Fruit fly (Drosophila melanogaster) Kc167 (cell line): ENCODE results near the gene CG3517.

Experiments
- Myc ChIP-seq: fragments of >200 bp; optimal IDR thresholded peaks from 2 replicates; lab custom pipeline; 2017; ENCODE audit warnings: missing external identifiers
- Sin3A ChIP-seq: fragments of >200 bp; optimal IDR thresholded peaks from 2 replicates; lab custom pipeline; 2018; ENCODE audit warnings: missing external identifiers
- h ChIP-seq: fragments of >200 bp; optimal IDR thresholded peaks from 3 replicates; lab custom pipeline; 2018; ENCODE audit warnings: missing external identifiers
- insv ChIP-seq: fragments of >200 bp; optimal IDR thresholded peaks from 3 replicates; lab custom pipeline; 2018; ENCODE audit warnings: missing external identifiers
- psq ChIP-seq: fragments of >200 bp; optimal IDR thresholded peaks from 2 replicates; lab custom pipeline; 2017; ENCODE audit warnings: missing external identifiers
- ttk ChIP-seq: sonication (Bioruptor generic); optimal IDR thresholded peaks from 2 replicates; lab custom pipeline; 2017; ENCODE audit warnings: missing external identifiers

DNA sequence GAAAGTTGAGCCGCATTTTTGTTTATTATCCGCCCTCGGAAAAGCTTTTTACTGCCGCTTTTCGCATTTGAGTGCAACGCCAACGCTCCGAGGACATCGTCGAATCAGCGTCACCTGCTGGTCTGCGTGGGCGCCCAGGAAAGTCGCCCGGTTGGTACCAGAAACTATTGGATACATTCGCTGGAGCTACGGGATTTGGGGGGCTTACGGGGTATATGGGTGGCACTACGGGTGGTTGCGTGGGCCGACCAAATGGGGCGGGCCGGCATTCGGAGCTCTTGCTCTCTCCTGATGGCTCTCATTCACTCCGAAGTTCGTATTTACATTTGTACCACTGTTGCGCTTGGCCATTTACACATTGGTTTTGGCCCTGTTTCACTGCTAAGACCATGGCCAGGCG lies 13.6 kb downstream of the CG3517 start:
- TF ChIP-seq ttk (lab: Kevin White, UChicago): no peak
- no peak for TF ChIP-seq h (lab: Kevin White, UChicago)
- TF ChIP-seq insv (lab: Kevin White, UChicago): no peak
- no peak for TF ChIP-seq Sin3A
- no peak for TF ChIP-seq psq (lab: Kevin White, UChicago)
- TF ChIP-seq Myc (lab: Kevin White, UChicago): no peak
